Worm (Caenorhabditis elegans) whole organism, L3 larva: ENCODE data around the gene F36G3.2.
A peak's percentile ranks its signal among the peaks of the same experiment; 100 is the strongest.

Experiments
- R02D3.7 ChIP-seq: fragments of 150-350 bp; optimal IDR thresholded peaks from 2 replicates; lab custom pipeline; 2014; ENCODE audit warnings: missing biosample characterization, missing genetic modification characterization
- ZK546.5 ChIP-seq: sonication (generic microtip); optimal IDR thresholded peaks from 2 replicates; lab custom pipeline; 2017; ENCODE audit warnings: missing biosample characterization, missing genetic modification characterization
- aly-2 ChIP-seq: fragments of 150-350 bp; optimal IDR thresholded peaks from 2 replicates; lab custom pipeline; 2014; ENCODE audit warnings: missing biosample characterization, missing genetic modification characterization
- ama-1 ChIP-seq: fragments of 150-350 bp; optimal IDR thresholded peaks from 2 replicates; lab custom pipeline; 2018
- ceh-16 ChIP-seq: sonication (generic microtip); optimal IDR thresholded peaks from 2 replicates; lab custom pipeline; 2017; ENCODE audit warnings: missing biosample characterization, missing genetic modification characterization
- ceh-28 ChIP-seq: fragments of 150-350 bp; optimal IDR thresholded peaks from 2 replicates; lab custom pipeline; 2014; ENCODE audit warnings: missing biosample characterization, missing genetic modification reagents, missing genetic modification characterization
- ceh-82 ChIP-seq: fragments of 150-350 bp; optimal IDR thresholded peaks from 2 replicates; lab custom pipeline; 2014; ENCODE audit warnings: missing biosample characterization, missing genetic modification characterization
- ceh-9 ChIP-seq: sonication (generic microtip); optimal IDR thresholded peaks from 2 replicates; lab custom pipeline; 2018; ENCODE audit warnings: missing biosample characterization, missing genetic modification characterization
- daf-12 ChIP-seq: fragments of 150-350 bp; optimal IDR thresholded peaks from 2 replicates; lab custom pipeline; 2014; ENCODE audit warnings: missing biosample characterization, missing genetic modification reagents, missing genetic modification characterization
- egl-27 ChIP-seq: sonication (generic microtip); optimal IDR thresholded peaks from 4 replicates; lab custom pipeline; 2017; ENCODE audit warnings: missing biosample characterization, missing genetic modification reagents, missing genetic modification characterization
- egl-5 ChIP-seq: fragments of 150-350 bp; optimal IDR thresholded peaks from 2 replicates; lab custom pipeline; 2017; ENCODE audit warnings: missing biosample characterization, missing genetic modification reagents, missing genetic modification characterization, inconsistent platforms
- elt-1 ChIP-seq: fragments of 150-350 bp; optimal IDR thresholded peaks from 2 replicates; lab custom pipeline; 2014; ENCODE audit warnings: missing biosample characterization, missing genetic modification characterization
- elt-2 ChIP-seq: sonication (generic microtip); optimal IDR thresholded peaks from 2 replicates; lab custom pipeline; 2016; ENCODE audit warnings: missing genetic modification reagents, mild to moderate bottlenecking, missing genetic modification characterization, missing compliant biosample characterization
- elt-3 ChIP-seq, 3 experiments: fragments of 150-350 bp in 1 of 3; sonication (generic microtip) in 2 of 3; optimal IDR thresholded peaks; 2 replicates in 2 of 3; 4 replicates in 1 of 3; lab custom pipeline; 2014 to 2017; ENCODE audit warnings: missing biosample characterization in 3 of 3, missing genetic modification characterization in 3 of 3
- eor-1 ChIP-seq, 2 experiments: fragments of 150-350 bp; optimal IDR thresholded peaks; 2 replicates each; lab custom pipeline; 2014 to 2018; ENCODE audit warnings: missing biosample characterization in 2 of 2, missing genetic modification characterization in 2 of 2
- fkh-10 ChIP-seq: sonication (generic microtip); optimal IDR thresholded peaks from 2 replicates; lab custom pipeline; 2017; ENCODE audit warnings: missing biosample characterization, missing genetic modification reagents, missing genetic modification characterization
- fkh-2 ChIP-seq: fragments of 150-350 bp; optimal IDR thresholded peaks from 2 replicates; lab custom pipeline; 2014; ENCODE audit warnings: missing biosample characterization, missing genetic modification reagents, missing genetic modification characterization
- fos-1 ChIP-seq: fragments of 150-350 bp; optimal IDR thresholded peaks from 2 replicates; lab custom pipeline; 2014; ENCODE audit warnings: missing biosample characterization, missing genetic modification characterization
- hmg-11 ChIP-seq: sonication (generic microtip); optimal IDR thresholded peaks from 2 replicates; lab custom pipeline; 2016; ENCODE audit warnings: missing genetic modification characterization, missing compliant biosample characterization
- jun-1 ChIP-seq: fragments of 150-350 bp; optimal IDR thresholded peaks from 2 replicates; lab custom pipeline; 2014; ENCODE audit warnings: missing biosample characterization, missing genetic modification reagents, missing genetic modification characterization
- lin-15B ChIP-seq: fragments of 150-350 bp; optimal IDR thresholded peaks from 2 replicates; lab custom pipeline; 2014; ENCODE audit warnings: missing biosample characterization, missing genetic modification characterization
- lin-39 ChIP-seq: fragments of 150-350 bp; optimal IDR thresholded peaks from 2 replicates; lab custom pipeline; 2018; ENCODE audit warnings: missing biosample characterization, missing genetic modification reagents, missing genetic modification characterization
- lsy-12 ChIP-seq: sonication (generic microtip); optimal IDR thresholded peaks from 2 replicates; lab custom pipeline; 2016; ENCODE audit warnings: mild to moderate bottlenecking, missing genetic modification characterization, missing compliant biosample characterization
- mdl-1 ChIP-seq: fragments of 150-350 bp; optimal IDR thresholded peaks from 2 replicates; lab custom pipeline; 2014; ENCODE audit warnings: missing biosample characterization, missing genetic modification characterization
- mml-1 ChIP-seq: fragments of 150-350 bp; sonication (generic microtip); optimal IDR thresholded peaks from 3 replicates; lab custom pipeline; 2014; ENCODE audit warnings: missing biosample characterization, missing genetic modification characterization
- nfya-1 ChIP-seq: sonication (generic microtip); optimal IDR thresholded peaks from 2 replicates; lab custom pipeline; 2017; ENCODE audit warnings: missing genetic modification characterization, mild to moderate bottlenecking, missing compliant biosample characterization, antibody characterized with exemption, moderate library complexity; ENCODE audit not compliant: insufficient read depth
- nhr-11 ChIP-seq: fragments of 150-350 bp; optimal IDR thresholded peaks from 2 replicates; lab custom pipeline; 2014; ENCODE audit warnings: missing biosample characterization, missing genetic modification characterization
- nhr-12 ChIP-seq: fragments of 150-350 bp; optimal IDR thresholded peaks from 2 replicates; lab custom pipeline; 2014; ENCODE audit warnings: missing biosample characterization, missing genetic modification characterization
- nhr-23 ChIP-seq: fragments of 150-350 bp; optimal IDR thresholded peaks from 2 replicates; lab custom pipeline; 2014; ENCODE audit warnings: missing biosample characterization, missing genetic modification reagents, missing genetic modification characterization
- nhr-237 ChIP-seq: fragments of 150-350 bp; optimal IDR thresholded peaks from 2 replicates; lab custom pipeline; 2014; ENCODE audit warnings: missing biosample characterization, missing genetic modification characterization
- nhr-25 ChIP-seq: sonication (generic microtip); optimal IDR thresholded peaks from 2 replicates; lab custom pipeline; 2017; ENCODE audit warnings: missing biosample characterization, missing genetic modification characterization
- nhr-28 ChIP-seq: fragments of 150-350 bp; optimal IDR thresholded peaks from 2 replicates; lab custom pipeline; 2014; ENCODE audit warnings: missing biosample characterization, missing genetic modification characterization
- nhr-43 ChIP-seq: sonication (generic microtip); optimal IDR thresholded peaks from 2 replicates; lab custom pipeline; 2016; ENCODE audit warnings: mild to moderate bottlenecking, missing genetic modification characterization, missing compliant biosample characterization; ENCODE audit not compliant: poor library complexity, severe bottlenecking
- nhr-67 ChIP-seq: fragments of 150-350 bp; optimal IDR thresholded peaks from 2 replicates; lab custom pipeline; 2014; ENCODE audit warnings: missing biosample characterization, missing genetic modification characterization
- nhr-76 ChIP-seq: fragments of 150-350 bp; sonication (generic microtip); optimal IDR thresholded peaks from 5 replicates; lab custom pipeline; 2014; ENCODE audit warnings: missing biosample characterization, missing genetic modification characterization
- nhr-77 ChIP-seq: fragments of 150-350 bp; optimal IDR thresholded peaks from 2 replicates; lab custom pipeline; 2014; ENCODE audit warnings: missing biosample characterization, missing genetic modification characterization
- pha-4 ChIP-seq: fragments of 150-350 bp; optimal IDR thresholded peaks from 2 replicates; lab custom pipeline; 2014; ENCODE audit warnings: missing biosample characterization, missing genetic modification reagents, missing genetic modification characterization
- pqm-1 ChIP-seq: fragments of 150-350 bp; optimal IDR thresholded peaks from 2 replicates; lab custom pipeline; 2017; ENCODE audit warnings: missing biosample characterization, missing genetic modification characterization, inconsistent platforms
- sea-2 ChIP-seq: fragments of 150-350 bp; sonication (generic microtip); optimal IDR thresholded peaks from 4 replicates; lab custom pipeline; 2014; ENCODE audit warnings: missing biosample characterization, missing genetic modification reagents, missing genetic modification characterization
- skn-1 ChIP-seq: fragments of 150-350 bp; optimal IDR thresholded peaks from 2 replicates; lab custom pipeline; 2014; ENCODE audit warnings: missing biosample characterization, missing genetic modification characterization
- snpc-4 ChIP-seq: fragments of 150-350 bp; optimal IDR thresholded peaks from 2 replicates; lab custom pipeline; 2014; ENCODE audit warnings: missing biosample characterization, missing genetic modification characterization
- tbx-2 ChIP-seq: sonication (generic microtip); optimal IDR thresholded peaks from 2 replicates; lab custom pipeline; 2016; ENCODE audit warnings: mild to moderate bottlenecking, missing genetic modification characterization, missing compliant biosample characterization
- unc-39 ChIP-seq: sonication (generic microtip); optimal IDR thresholded peaks from 4 replicates; lab custom pipeline; 2017; ENCODE audit warnings: missing biosample characterization, missing genetic modification characterization
- unc-62 ChIP-seq: fragments of 150-350 bp; sonication (generic microtip); optimal IDR thresholded peaks from 4 replicates; lab custom pipeline; 2014; ENCODE audit warnings: missing biosample characterization, missing genetic modification reagents, missing genetic modification characterization
- zag-1 ChIP-seq: fragments of 150-350 bp; optimal IDR thresholded peaks from 2 replicates; lab custom pipeline; 2014; ENCODE audit warnings: missing biosample characterization, missing genetic modification characterization
- ztf-11 ChIP-seq: fragments of 150-350 bp; optimal IDR thresholded peaks from 2 replicates; lab custom pipeline; 2014; ENCODE audit warnings: missing biosample characterization, missing genetic modification characterization
- ztf-4 ChIP-seq: fragments of 150-350 bp; optimal IDR thresholded peaks from 2 replicates; lab custom pipeline; 2014; ENCODE audit warnings: missing biosample characterization, missing genetic modification characterization

Gene F36G3.2

ce11 chrX:9832370-9832769, 38.3 kb upstream of the F36G3.2 start:
- TF ChIP-seq eor-1 (tag; optimal IDR thresholded peaks at IDR 0.05; lab: Kevin White, UChicago), result no peak
- TF ChIP-seq ztf-11, result no peak
- TF ChIP-seq snpc-4 (tag; lab: Kevin White, UChicago), result no peak
- TF ChIP-seq ztf-4 (tag; lab: Kevin White, UChicago), result no peak
- TF ChIP-seq nfya-1 (tag; lab: Kevin White, UChicago), result peak; percentile 32
- TF ChIP-seq nhr-12 (tag; lab: Kevin White, UChicago), result no peak

- TF ChIP-seq zag-1 (tag; lab: Kevin White, UChicago) (no peak), unc-39 (tag; lab: Kevin White, UChicago) (no peak), eor-1 (tag; optimal IDR thresholded peaks at IDR 0.05; lab: Kevin White, UChicago) (no peak), lin-15B (tag; lab: Kevin White, UChicago) (no peak), nhr-23 (tag; lab: Kevin White, UChicago) (no peak), unc-62 (GFP tag; lab: Kevin White, UChicago) (no peak), daf-12 (no peak), nhr-11 (tag; lab: Kevin White, UChicago) (no peak)
These were observed 37.1 kb upstream of the F36G3.2 start, which contains the start of gene rrc-1 for ce11 chrX:9831215-9831614. Gene rrc-1, minus strand, starts transcription at chrX:9831288.

- TF ChIP-seq mdl-1 (no peak), skn-1 (peak; percentile 95), egl-5 (tag; lab: Kevin White, UChicago) (peak; percentile 73), nhr-77 (tag; lab: Kevin White, UChicago) (no peak), ceh-82 (tag; lab: Kevin White, UChicago) (no peak), hmg-11 (tag; lab: Kevin White, UChicago) (peak; percentile 90), nhr-43 (tag; lab: Kevin White, UChicago) (no peak), lin-15B (tag; lab: Kevin White, UChicago) (no peak), tbx-2 (tag; lab: Kevin White, UChicago) (no peak), ztf-11 (no peak), unc-39 (tag; lab: Kevin White, UChicago) (no peak), jun-1 (tag; lab: Kevin White, UChicago) (peak; percentile 77), elt-1 (tag; lab: Kevin White, UChicago) (no peak), elt-2 (peak; percentile 69), nhr-28 (tag; lab: Kevin White, UChicago) (no peak), eor-1 (tag; optimal IDR thresholded peaks at IDR 0.05; lab: Kevin White, UChicago) (no peak), pqm-1 (peak; percentile 55), fos-1 (tag; lab: Kevin White, UChicago) (no peak), ceh-9 (tag; lab: Kevin White, UChicago) (no peak), ztf-4 (tag; lab: Kevin White, UChicago) (no peak), egl-27 (tag; lab: Kevin White, UChicago) (no peak), nhr-67 (tag; lab: Kevin White, UChicago) (no peak), lin-39 (peak; percentile 52), ceh-16 (tag; lab: Kevin White, UChicago) (no peak), fkh-10 (GFP tag; lab: Kevin White, UChicago) (no peak), unc-62 (GFP tag; lab: Kevin White, UChicago) (no peak), nhr-12 (tag; lab: Kevin White, UChicago) (no peak), sea-2 (GFP tag; lab: Kevin White, UChicago) (no peak), lsy-12 (tag; lab: Kevin White, UChicago) (no peak), zag-1 (tag; lab: Kevin White, UChicago) (no peak), aly-2 (no peak), ZK546.5 (no peak), nfya-1 (tag; lab: Kevin White, UChicago) (peak; percentile 70), R02D3.7 (no peak), nhr-23 (tag; lab: Kevin White, UChicago) (peak; percentile 50), daf-12 (no peak), ama-1 (lab: Kevin White, UChicago) (no peak), nhr-237 (tag; lab: Kevin White, UChicago) (no peak), nhr-25 (tag; lab: Kevin White, UChicago) (peak; percentile 70), nhr-11 (tag; lab: Kevin White, UChicago) (no peak), elt-3 (tag; optimal IDR thresholded peaks at IDR 0.05; lab: Kevin White, UChicago) (no peak), nhr-76 (tag; lab: Kevin White, UChicago) (no peak), ceh-28 (tag; lab: Kevin White, UChicago) (peak; percentile 60), fkh-2 (tag; lab: Kevin White, UChicago) (no peak), mml-1 (tag; lab: Kevin White, UChicago) (no peak), snpc-4 (tag; lab: Kevin White, UChicago) (no peak), pha-4 (no peak)
These were observed 28.7 kb upstream of the F36G3.2 start for ce11 chrX:9822606-9823264.
